Fruit fly (Drosophila melanogaster) whole organism, larva: ENCODE data around the gene sgg.

Experiments used
- noc ChIP-seq: fragments of 200-800 bp; sonication (Bioruptor generic); optimal IDR thresholded peaks from 3 replicates; lab custom pipeline; 2019; ENCODE audit warnings: missing biosample characterization, mild to moderate bottlenecking, missing genetic modification characterization, moderate library complexity

The sgg gene

dm6 chrX:2617417-2617816 lies 16.3 kb upstream of the sgg start:
- TF ChIP-seq noc (tag; lab: Kevin White, UChicago) = no peak

dm6 chrX:2619651-2620050 lies 14.1 kb upstream of the sgg start, which contains the start of the genes Tsp3A and Seipin:
Gene Tsp3A (minus strand): TSS chrX:2619738.
Gene Seipin (plus strand): TSS chrX:2619799.
- TF ChIP-seq noc (tag; lab: Kevin White, UChicago) = peak; percentile 89

- no peak for TF ChIP-seq noc (tag; lab: Kevin White, UChicago)
Observed at dm6 chrX:2624525-2625006, 9.2 kb upstream of the sgg start, which contains the start of the genes brv3 and Pi4KIIIalpha. Gene brv3 (minus strand): TSS chrX:2624575. Gene Pi4KIIIalpha (plus strand): TSS chrX:2624804.

- TF ChIP-seq noc (tag; lab: Kevin White, UChicago) = no peak
Observed at dm6 chrX:2625009-2625408, 8.7 kb upstream of the sgg start.

dm6 chrX:2635075-2635643 lies 1.4 kb downstream of the sgg start:
- no peak for TF ChIP-seq noc (tag; lab: Kevin White, UChicago)

- no peak for TF ChIP-seq noc (tag; lab: Kevin White, UChicago)
Observed at dm6 chrX:2635953-2636715, 2.4 kb downstream of the sgg start.

dm6 chrX:2636825-2637535 lies 3.2 kb downstream of the sgg start:
- no peak for TF ChIP-seq noc (tag; lab: Kevin White, UChicago)

- TF ChIP-seq noc (tag; lab: Kevin White, UChicago) = no peak
Observed at dm6 chrX:2637914-2638313, 4.2 kb downstream of the sgg start.

dm6 chrX:2638646-2639045 lies 4.9 kb downstream of the sgg start:
- peak; percentile 3 for TF ChIP-seq noc (tag; lab: Kevin White, UChicago)

dm6 chrX:2642484-2643379 lies 9.0 kb downstream of the sgg start:
- no peak for TF ChIP-seq noc (tag; lab: Kevin White, UChicago)

dm6 chrX:2645593-2645992 lies 11.8 kb downstream of the sgg start:
- no peak for TF ChIP-seq noc (tag; lab: Kevin White, UChicago)

- peak; percentile 98 for TF ChIP-seq noc (tag; lab: Kevin White, UChicago)
Observed at dm6 chrX:2646022-2646761, 12.4 kb downstream of the sgg start.

dm6 chrX:2647472-2647883 lies 13.7 kb downstream of the sgg start:
- peak; percentile 71 for TF ChIP-seq noc (tag; lab: Kevin White, UChicago)

dm6 chrX:2647950-2648613 lies 14.3 kb downstream of the sgg start:
- TF ChIP-seq noc (tag; lab: Kevin White, UChicago) = no peak
